Worm (Caenorhabditis elegans) whole organism, L2 larva: Measurements from ENCODE around the gene Y51B9A.8.

Experiments
- ama-1 ChIP-seq: fragments of 150-350 bp; optimal IDR thresholded peaks from 2 replicates; lab custom pipeline; 2018; ENCODE audit warnings: inconsistent platforms
- elt-1 ChIP-seq: fragments of 150-350 bp; optimal IDR thresholded peaks from 2 replicates; lab custom pipeline; 2014; ENCODE audit warnings: missing biosample characterization, missing genetic modification characterization
- fos-1 ChIP-seq: fragments of 150-350 bp; optimal IDR thresholded peaks from 2 replicates; lab custom pipeline; 2014; ENCODE audit warnings: missing biosample characterization, missing genetic modification characterization
- lin-13 ChIP-seq: fragments of 150-350 bp; optimal IDR thresholded peaks from 2 replicates; lab custom pipeline; 2014; ENCODE audit warnings: missing biosample characterization, missing genetic modification reagents, missing genetic modification characterization
- nhr-10 ChIP-seq: sonication (generic microtip); optimal IDR thresholded peaks from 2 replicates; lab custom pipeline; 2017; ENCODE audit warnings: missing biosample characterization, missing genetic modification characterization
- nhr-11 ChIP-seq: fragments of 150-350 bp; optimal IDR thresholded peaks from 2 replicates; lab custom pipeline; 2014; ENCODE audit warnings: missing biosample characterization, missing genetic modification characterization
- unc-62 ChIP-seq: fragments of 150-350 bp; optimal IDR thresholded peaks from 2 replicates; lab custom pipeline; 2014; ENCODE audit warnings: missing biosample characterization, missing genetic modification reagents, missing genetic modification characterization
- zag-1 ChIP-seq: fragments of 150-350 bp; optimal IDR thresholded peaks from 2 replicates; lab custom pipeline; 2014; ENCODE audit warnings: missing biosample characterization, missing genetic modification characterization
- ztf-1 ChIP-seq: fragments of 200-800 bp; sonication (Bioruptor generic); conservative IDR thresholded peaks from 2 replicates; pipeline ENCODE4 v1.3.6; 2022; ENCODE audit warnings: missing genetic modification characterization, missing compliant biosample characterization
- ztf-11 ChIP-seq: sonication (generic microtip); optimal IDR thresholded peaks from 2 replicates; lab custom pipeline; 2017; ENCODE audit warnings: missing biosample characterization, missing genetic modification characterization
- ztf-4 ChIP-seq: fragments of 150-350 bp; optimal IDR thresholded peaks from 2 replicates; lab custom pipeline; 2014; ENCODE audit warnings: missing biosample characterization, missing genetic modification characterization

DNA sequence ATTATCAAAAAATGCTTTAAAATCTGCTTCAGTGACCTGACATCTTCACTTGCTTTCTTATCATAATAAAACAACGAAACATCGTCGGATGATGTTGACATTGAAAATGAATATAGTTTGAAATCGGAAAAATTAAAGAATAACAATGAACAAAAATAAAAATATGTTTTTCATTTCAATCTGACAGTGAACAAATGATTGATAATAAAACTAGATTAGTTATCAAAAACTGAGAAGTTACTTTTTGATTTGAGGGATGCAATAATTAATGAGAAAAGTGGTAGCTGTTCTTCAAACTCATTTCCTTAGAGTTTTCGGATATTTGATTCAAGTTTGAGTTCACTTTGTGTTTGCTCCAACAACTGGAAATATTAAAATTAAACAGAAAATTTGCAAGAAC lies 44.9 kb downstream of the Y51B9A.8 start, which contains the start of gene chil-15:
- TF ChIP-seq unc-62 (GFP tag; lab: Kevin White, UChicago) (no peak), ztf-1 (GFP tag; lab: Robert Waterston, UW) (no peak), lin-13 (GFP tag; lab: Kevin White, UChicago) (no peak), zag-1 (tag; lab: Kevin White, UChicago) (no peak), nhr-10 (tag; lab: Kevin White, UChicago) (no peak), ama-1 (no peak), nhr-11 (tag; lab: Kevin White, UChicago) (no peak), elt-1 (no peak), fos-1 (tag; lab: Kevin White, UChicago) (no peak), ztf-11 (tag; lab: Kevin White, UChicago) (no peak), ztf-4 (tag; lab: Kevin White, UChicago) (no peak)
